Worm (Caenorhabditis elegans): ENCODE measurements around the gene mans-2.
A peak's percentile ranks its signal among the peaks of the same experiment; 100 is the strongest.

mans-2 gene

DNA sequence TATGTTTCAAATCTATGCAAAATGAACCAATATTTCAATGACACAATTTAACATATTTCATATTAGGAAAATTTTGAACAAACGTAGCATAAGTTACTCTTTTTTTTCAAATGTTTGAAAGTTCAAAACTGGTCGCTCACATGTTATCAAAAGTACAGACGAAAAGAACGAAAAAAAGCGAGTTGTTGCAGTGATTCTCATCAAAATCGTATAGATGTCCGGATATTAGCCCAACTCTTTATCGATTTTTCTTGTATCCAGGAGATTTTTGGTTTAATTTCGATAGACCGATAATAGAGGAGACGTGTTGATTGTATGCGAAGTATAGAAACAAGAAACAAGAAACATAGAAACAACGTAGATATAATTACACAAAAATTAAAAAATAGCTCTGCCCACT lies 45.0 kb downstream of the mans-2 start:
- TF ChIP-seq jun-1 (tag; optimal IDR thresholded peaks at IDR 0.05), result no peak
- peak in 1 of 2 experiments; percentile 74 for TF ChIP-seq unc-62 (GFP tag; optimal IDR thresholded peaks at IDR 0.05 in 1 of 2)
- no peak for TF ChIP-seq unc-62 (tag; optimal IDR thresholded peaks at IDR 0.05)

DNA sequence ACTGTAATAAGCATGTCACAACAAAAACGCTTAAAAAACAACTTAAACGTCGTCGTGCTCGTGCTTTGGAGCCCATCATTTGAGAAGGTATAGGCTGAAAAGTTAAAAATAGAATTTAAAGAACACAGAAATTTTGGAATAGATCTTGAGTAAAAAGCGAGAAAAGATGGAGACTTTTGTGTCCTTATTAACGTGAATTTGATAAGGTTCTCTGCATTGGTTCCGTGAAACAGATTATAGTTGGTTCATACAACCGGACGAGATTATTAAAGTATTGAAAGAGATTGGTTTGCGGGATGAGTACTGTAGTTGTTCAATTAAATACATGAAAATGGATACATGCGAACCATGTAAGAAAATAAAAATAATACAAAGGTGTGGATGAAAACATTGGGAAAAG lies 47.6 kb downstream of the mans-2 start, which contains the start of gene gpla-1:
Gene gpla-1, minus strand, starts transcription at position 101 of the 400 bp plus-strand sequence.
- no peak for TF ChIP-seq nhr-48 (tag; optimal IDR thresholded peaks at IDR 0.05)
- TF ChIP-seq unc-39 (tag; optimal IDR thresholded peaks at IDR 0.05), result no peak
- no peak for TF ChIP-seq D1046.2 (GFP tag; IDR thresholded peaks at IDR 0.05)
- TF ChIP-seq spr-3 (GFP tag; optimal IDR thresholded peaks at IDR 0.05), result no peak
- TF ChIP-seq ZK337.2 (GFP tag; IDR thresholded peaks at IDR 0.05), result no peak
- TF ChIP-seq dve-1 (tag; optimal IDR thresholded peaks at IDR 0.05; ENCODE audit: insufficient read depth), result no peak
- no peak for TF ChIP-seq madf-5 (GFP tag; IDR thresholded peaks at IDR 0.05)
- no peak for TF ChIP-seq skn-1 (tag; optimal IDR thresholded peaks at IDR 0.05)
- TF ChIP-seq dpl-1 (GFP tag; optimal IDR thresholded peaks at IDR 0.05), result no peak
- TF ChIP-seq nhr-42 (GFP tag; IDR thresholded peaks at IDR 0.05), result no peak
- TF ChIP-seq nhr-6 (tag; optimal IDR thresholded peaks at IDR 0.05), result no peak
- TF ChIP-seq arid-1 (GFP tag; conservative IDR thresholded peaks at IDR 0.05), result no peak
- TF ChIP-seq nhr-11 (tag; optimal IDR thresholded peaks at IDR 0.05), result no peak
- no peak for TF ChIP-seq nhr-76 (tag; optimal IDR thresholded peaks at IDR 0.05)
- TF ChIP-seq snpc-1.2 (GFP tag; IDR thresholded peaks at IDR 0.05), result no peak
- no peak for TF ChIP-seq lin-1 (GFP tag; IDR thresholded peaks at IDR 0.05)
- TF ChIP-seq zfp-2 (tag; optimal IDR thresholded peaks at IDR 0.05), result no peak
- TF ChIP-seq lin-29 (GFP tag; IDR thresholded peaks at IDR 0.05), result no peak

DNA sequence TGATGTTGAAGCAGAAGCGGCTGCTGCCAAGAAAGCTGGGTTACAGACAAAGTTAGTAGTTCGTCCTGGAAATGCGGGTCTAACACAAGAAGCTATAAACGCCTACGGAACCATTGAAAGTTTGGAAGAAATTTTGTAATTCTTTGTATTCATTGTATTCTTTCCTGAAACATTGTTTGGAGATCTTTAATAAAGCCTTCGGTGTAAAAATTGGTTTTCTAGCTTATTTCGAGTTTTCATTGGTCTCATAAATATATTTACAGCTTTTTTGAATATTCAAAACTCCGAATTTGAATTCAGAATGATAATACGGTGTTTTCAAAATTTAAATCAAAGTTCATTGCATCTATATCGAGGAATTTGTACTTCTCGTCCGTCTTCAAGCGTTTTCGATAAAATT lies 50.4 kb downstream of the mans-2 start, which contains the start of gene F58H1.8:
Gene F58H1.8, plus strand, starts transcription at position 301 of the 400 bp plus-strand sequence.
- no peak for TF ChIP-seq arid-1 (GFP tag; conservative IDR thresholded peaks at IDR 0.05)
- TF ChIP-seq ces-1 (GFP tag; optimal IDR thresholded peaks at IDR 0.05), result no peak
- no peak for TF ChIP-seq hif-1 (tag; optimal IDR thresholded peaks at IDR 0.05)
- TF ChIP-seq saeg-2 (GFP tag; IDR thresholded peaks at IDR 0.05), result no peak

DNA sequence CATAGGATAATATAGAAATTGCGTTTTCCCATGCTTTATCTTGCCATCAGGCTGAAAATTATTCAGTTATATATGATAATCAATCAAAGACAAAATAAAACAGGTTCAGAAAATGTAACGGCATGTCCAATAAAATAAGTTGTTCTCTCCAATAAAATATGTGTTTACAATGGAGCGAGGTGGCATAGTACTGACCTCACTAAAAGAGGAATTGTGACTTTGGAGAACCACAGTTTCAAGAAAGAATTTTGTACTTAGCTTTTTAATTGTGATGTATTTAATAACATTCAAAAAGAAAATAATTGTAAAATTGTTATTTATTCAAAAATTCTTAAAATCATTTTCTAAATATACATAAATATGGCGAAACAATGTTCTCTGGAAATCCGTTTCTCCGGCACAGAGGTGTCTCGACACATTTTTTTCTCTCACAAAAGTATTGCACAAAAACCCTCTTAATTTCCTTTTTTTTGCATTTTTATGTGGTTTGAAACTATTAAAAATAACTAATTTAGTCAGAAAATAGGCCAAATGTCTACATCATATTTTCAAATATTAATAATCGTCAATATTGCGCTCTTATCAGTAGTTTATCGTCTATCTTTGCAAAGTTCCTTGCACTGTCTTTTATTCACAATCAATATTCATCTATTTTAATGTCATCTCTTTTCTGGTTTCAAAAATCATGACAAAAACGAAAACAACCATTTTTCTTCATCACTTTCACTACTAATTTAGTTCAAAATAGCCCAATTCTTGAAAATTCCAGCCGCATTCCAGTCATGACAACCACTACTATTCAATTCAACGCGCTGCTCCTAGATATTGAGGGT lies 51.9 kb downstream of the mans-2 start, which contains the start of the genes aman-2 and F58H1.3:
Gene aman-2, minus strand, starts transcription at position 51 of the 833 bp plus-strand sequence.
Gene F58H1.3, plus strand, starts transcription at position 783 of the 833 bp plus-strand sequence.
- TF ChIP-seq daf-16 (GFP tag; optimal IDR thresholded peaks at IDR 0.05) (no peak), daf-16 (tag; optimal IDR thresholded peaks at IDR 0.05) (peak; percentile 41), attf-4 (tag; optimal IDR thresholded peaks at IDR 0.05) (no peak), php-3 (GFP tag; IDR thresholded peaks at IDR 0.05) (no peak), dpl-1 (GFP tag; optimal IDR thresholded peaks at IDR 0.05) (peak; percentile 27), mep-1 (tag; optimal IDR thresholded peaks at IDR 0.05) (peak; percentile 74), ceh-20 (GFP tag; IDR thresholded peaks at IDR 0.05) (no peak), lsy-2 (tag; optimal IDR thresholded peaks at IDR 0.05) (peak in 1 of 2 experiments; percentile 68), T20F7.1 (GFP tag; optimal IDR thresholded peaks at IDR 0.05) (peak; percentile 62), lin-38 (GFP tag; IDR thresholded peaks at IDR 0.05) (peak; percentile 71), F49E8.2 (tag; optimal IDR thresholded peaks at IDR 0.05; ENCODE audit: borderline replicate concordance) (no peak), hmg-1.1 (GFP tag; IDR thresholded peaks at IDR 0.05) (0 out of 2 replicates have a peak, but pooled peaks have one; percentile 21), dve-1 (tag; optimal IDR thresholded peaks at IDR 0.05; ENCODE audit: insufficient read depth) (peak; percentile 9), fos-1 (tag; optimal IDR thresholded peaks at IDR 0.05) (no peak), duxl-1 (tag; optimal IDR thresholded peaks at IDR 0.05; ENCODE audit: poor library complexity) (no peak), hlh-30 (tag; optimal IDR thresholded peaks at IDR 0.05; ENCODE audit: insufficient read depth) (peak; percentile 20), fkh-10 (GFP tag; optimal IDR thresholded peaks at IDR 0.05) (peak; percentile 47), mes-2 (tag; optimal IDR thresholded peaks at IDR 0.05; ENCODE audit: poor library complexity, severe bottlenecking) (peak; percentile 65), nhr-28 (tag; optimal IDR thresholded peaks at IDR 0.05) (peak; percentile 50), unc-130 (GFP tag; optimal IDR thresholded peaks at IDR 0.05) (peak; percentile 62), hif-1 (tag; optimal IDR thresholded peaks at IDR 0.05) (peak in 1 of 2 experiments; percentile 77), ztf-7 (tag; optimal IDR thresholded peaks at IDR 0.05) (no peak), nhr-6 (tag; optimal IDR thresholded peaks at IDR 0.05) (peak; percentile 19), F44E2.7 (GFP tag; IDR thresholded peaks at IDR 0.05) (no peak), ZK546.5 (tag; optimal IDR thresholded peaks at IDR 0.05) (no peak)

Data from whole organism, L4 larva.